Worm (Caenorhabditis elegans) whole organism, early embryonic: ENCODE results near the gene ced-8.
"Not testable (repeated sequence)": the region's sequence is repeated elsewhere in the genome, so short reads cannot be mapped to it uniquely, and the experiment has no call there.

Experiments used
- B0310.2 ChIP-seq: sonication (generic microtip); optimal IDR thresholded peaks from 2 replicates; lab custom pipeline; 2016; ENCODE audit warnings: mild to moderate bottlenecking, missing genetic modification characterization, missing compliant biosample characterization
- F13C5.2 ChIP-seq: sonication (generic microtip); optimal IDR thresholded peaks from 2 replicates; lab custom pipeline; 2017; ENCODE audit warnings: mild to moderate bottlenecking, missing genetic modification characterization, inconsistent platforms, missing compliant biosample characterization
- aly-1 ChIP-seq: sonication (generic microtip); optimal IDR thresholded peaks from 2 replicates; lab custom pipeline; 2016; ENCODE audit warnings: missing genetic modification characterization, missing compliant biosample characterization
- ama-1 ChIP-seq: fragments of 150-350 bp; optimal IDR thresholded peaks from 2 replicates; lab custom pipeline; 2014
- ceh-13 ChIP-seq: fragments of 200-800 bp; sonication (Bioruptor generic); optimal IDR thresholded peaks from 2 replicates; lab custom pipeline; 2018; ENCODE audit warnings: mild to moderate bottlenecking, missing genetic modification characterization, missing compliant biosample characterization
- ceh-36 ChIP-seq: sonication (generic microtip); optimal IDR thresholded peaks from 2 replicates; lab custom pipeline; 2016; ENCODE audit warnings: missing genetic modification characterization, inconsistent platforms, missing compliant biosample characterization
- ets-7 ChIP-seq: sonication (generic microtip); optimal IDR thresholded peaks from 2 replicates; lab custom pipeline; 2016; ENCODE audit warnings: missing genotype, missing genetic modification characterization, missing compliant biosample characterization
- flt-1 ChIP-seq: fragments of 200-800 bp; sonication (Bioruptor generic); IDR thresholded peaks from 2 replicates; pipeline ENCODE4 v1.3.6; 2022; ENCODE audit warnings: missing genetic modification characterization, missing compliant biosample characterization
- hmbx-1 ChIP-seq: sonication (generic microtip); optimal IDR thresholded peaks from 2 replicates; lab custom pipeline; 2016; ENCODE audit warnings: mild to moderate bottlenecking, missing genetic modification characterization, missing compliant biosample characterization
- hmg-4 ChIP-seq: fragments of 200-800 bp; sonication (Bioruptor generic); optimal IDR thresholded peaks from 2 replicates; lab custom pipeline; 2018; ENCODE audit warnings: mild to moderate bottlenecking, missing genetic modification characterization, missing compliant biosample characterization
- hnd-1 ChIP-seq: sonication (generic microtip); optimal IDR thresholded peaks from 2 replicates; lab custom pipeline; 2016; ENCODE audit warnings: missing genetic modification characterization, missing compliant biosample characterization
- pes-1 ChIP-seq: fragments of 200-800 bp; sonication (Bioruptor generic); IDR thresholded peaks from 2 replicates; pipeline ENCODE4 v1.3.6; 2022; ENCODE audit warnings: missing genetic modification reagents, missing genetic modification characterization, missing compliant biosample characterization
- scrt-1 ChIP-seq: fragments of 200-800 bp; sonication (Bioruptor generic); IDR thresholded peaks from 2 replicates; pipeline ENCODE4 v1.3.6; 2022; ENCODE audit warnings: missing genetic modification characterization, missing compliant biosample characterization
- sea-1 ChIP-seq: fragments of 200-800 bp; sonication (Bioruptor generic); conservative IDR thresholded peaks from 2 replicates; pipeline ENCODE4 v1.3.6; 2022; ENCODE audit warnings: missing genetic modification characterization, missing compliant biosample characterization
- tbx-11 ChIP-seq: fragments of 200-800 bp; sonication (Bioruptor generic); IDR thresholded peaks from 2 replicates; pipeline ENCODE4 v1.3.6; 2022; ENCODE audit warnings: missing genetic modification characterization, missing compliant biosample characterization
- tbx-37 ChIP-seq: fragments of 200-800 bp; sonication (Bioruptor generic); conservative IDR thresholded peaks from 2 replicates; pipeline ENCODE4 v1.3.6; 2022; ENCODE audit warnings: missing genetic modification reagents, missing genetic modification characterization, missing compliant biosample characterization
- tra-4 ChIP-seq: sonication (generic microtip); optimal IDR thresholded peaks from 2 replicates; lab custom pipeline; 2017; ENCODE audit warnings: missing genetic modification characterization, missing compliant biosample characterization

The ced-8 gene

ce11 chrX:8418382-8418781, 1.7 kb upstream of the ced-8 start, which contains the start of gene spp-13:
Gene spp-13 (minus strand): TSS chrX:8418524.
- peak; percentile 56 for TF ChIP-seq ama-1 (lab: Kevin White, UChicago)
- TF ChIP-seq tbx-37 (GFP tag; lab: Robert Waterston, UW), result no peak

DNA sequence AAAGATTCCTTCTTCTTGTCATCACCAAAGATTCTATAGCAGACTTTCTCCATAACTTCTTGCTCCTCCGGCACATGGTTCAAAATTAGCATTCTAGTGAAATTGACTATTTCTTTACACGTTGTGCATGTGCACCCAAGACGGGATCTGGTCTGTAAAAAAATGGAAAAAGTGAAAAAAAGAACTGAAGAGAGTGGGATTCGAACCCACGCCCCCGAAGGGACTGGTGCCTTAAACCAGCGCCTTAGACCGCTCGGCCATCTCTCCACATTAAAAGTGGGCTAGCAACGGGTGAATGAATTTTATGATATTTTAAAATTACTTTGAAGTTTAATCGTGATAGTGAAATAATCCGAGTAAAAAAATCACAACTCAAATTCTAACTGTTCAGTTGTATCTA, 1.0 kb upstream of the ced-8 start:
- TF ChIP-seq sea-1 (GFP tag; lab: Robert Waterston, UW), result no peak
- no peak for TF ChIP-seq ama-1 (lab: Kevin White, UChicago)
- TF ChIP-seq scrt-1 (GFP tag; lab: Robert Waterston, UW), result no peak
- TF ChIP-seq B0310.2 (tag; lab: Kevin White, UChicago), result no peak

DNA sequence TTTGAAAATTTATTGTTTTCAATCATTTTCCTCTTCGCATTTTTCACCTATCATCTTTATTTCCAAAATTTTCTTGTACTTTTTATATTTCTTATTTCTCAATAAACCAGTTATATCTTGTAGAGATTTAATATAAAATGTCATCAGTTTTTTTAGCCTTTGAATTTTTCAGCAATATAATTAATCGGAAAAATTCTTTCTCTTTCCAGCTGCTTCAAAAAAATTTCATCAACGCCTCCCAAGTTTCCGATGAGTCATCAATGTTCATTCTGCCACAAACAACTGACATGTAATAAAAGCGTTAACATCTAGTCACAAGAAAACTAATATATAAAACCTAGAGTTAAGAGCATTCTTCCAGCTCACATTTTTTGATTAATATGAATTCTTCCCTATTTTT, 3.6 kb downstream of the ced-8 start, which contains the start of gene F08F1.4:
TSS of gene F08F1.4 (plus strand) at position 301 of the 400 bp plus-strand sequence.
- TF ChIP-seq scrt-1 (GFP tag; lab: Robert Waterston, UW) (no peak), hnd-1 (tag; lab: Kevin White, UChicago) (no peak), ama-1 (lab: Kevin White, UChicago) (no peak), tbx-37 (GFP tag; lab: Robert Waterston, UW) (no peak), flt-1 (GFP tag; lab: Robert Waterston, UW) (no peak), ceh-36 (tag; lab: Kevin White, UChicago) (no peak), F13C5.2 (tag; lab: Kevin White, UChicago) (no peak), B0310.2 (tag; lab: Kevin White, UChicago) (no peak)

ce11 chrX:8410754-8411153, 6.0 kb downstream of the ced-8 start, which contains the start of gene F08F1.9:
Gene F08F1.9 (minus strand): TSS chrX:8410854.
- not testable (repeated sequence) for TF ChIP-seq flt-1 (GFP tag; lab: Robert Waterston, UW); ets-7 (tag; lab: Kevin White, UChicago); pes-1 (GFP tag; lab: Robert Waterston, UW)

- TF ChIP-seq scrt-1 (GFP tag; lab: Robert Waterston, UW) (no peak), hnd-1 (tag; lab: Kevin White, UChicago) (no peak), B0310.2 (tag; lab: Kevin White, UChicago) (no peak), ceh-36 (tag; lab: Kevin White, UChicago) (no peak), sea-1 (GFP tag; lab: Robert Waterston, UW) (no peak), pes-1 (GFP tag; lab: Robert Waterston, UW) (no peak), ceh-13 (no peak), aly-1 (no peak), tra-4 (no peak), ama-1 (lab: Kevin White, UChicago) (no peak), flt-1 (GFP tag; lab: Robert Waterston, UW) (no peak), tbx-11 (GFP tag; lab: Robert Waterston, UW) (no peak), tbx-37 (GFP tag; lab: Robert Waterston, UW) (no peak), hmg-4 (no peak), hmbx-1 (no peak), F13C5.2 (tag; lab: Kevin White, UChicago) (no peak), ets-7 (tag; lab: Kevin White, UChicago) (no peak)
Measured at ce11 chrX:8408267-8408666, 8.5 kb downstream of the ced-8 start, which contains the start of gene sulp-3. Gene sulp-3 (minus strand): TSS chrX:8408367.

DNA sequence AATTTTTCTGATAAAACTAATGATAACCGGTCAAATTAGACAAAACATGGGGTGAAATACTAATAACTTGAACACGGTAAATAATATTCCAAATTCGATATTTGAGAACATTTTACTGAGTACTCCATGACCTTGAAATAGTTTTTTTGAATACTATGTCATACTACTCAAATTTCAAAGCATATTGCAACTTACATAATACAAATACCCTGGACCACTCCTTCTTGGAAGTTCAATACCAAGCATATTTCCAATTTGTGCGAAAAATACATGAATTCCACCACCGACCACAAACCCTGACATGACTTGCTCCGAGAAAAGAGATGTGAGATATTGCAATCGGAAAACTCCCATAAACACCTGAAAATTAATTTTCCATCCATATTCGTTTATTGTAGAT, 9.9 kb downstream of the ced-8 start:
- no peak for TF ChIP-seq F13C5.2 (tag; lab: Kevin White, UChicago)
- TF ChIP-seq tbx-37 (GFP tag; lab: Robert Waterston, UW), result no peak
- no peak for TF ChIP-seq aly-1
- TF ChIP-seq pes-1 (GFP tag; lab: Robert Waterston, UW), result no peak
- TF ChIP-seq B0310.2 (tag; lab: Kevin White, UChicago), result no peak

ce11 chrX:8404308-8405085, 12.2 kb downstream of the ced-8 start:
- peak; percentile 98 for TF ChIP-seq aly-1
- TF ChIP-seq tbx-37 (GFP tag; lab: Robert Waterston, UW), result peak; percentile 97
- peak; percentile 98 for TF ChIP-seq scrt-1 (GFP tag; lab: Robert Waterston, UW)
- TF ChIP-seq pes-1 (GFP tag; lab: Robert Waterston, UW), result peak; percentile 97
- peak; percentile 99 for TF ChIP-seq hmg-4
- peak; percentile 91 for TF ChIP-seq ceh-36 (tag; lab: Kevin White, UChicago)
- peak; percentile 98 for TF ChIP-seq F13C5.2 (tag; lab: Kevin White, UChicago)
- TF ChIP-seq hnd-1 (tag; lab: Kevin White, UChicago), result peak; percentile 88
- peak; percentile 96 for TF ChIP-seq tbx-11 (GFP tag; lab: Robert Waterston, UW)
- TF ChIP-seq hmbx-1, result peak; percentile 87
- TF ChIP-seq sea-1 (GFP tag; lab: Robert Waterston, UW), result peak; percentile 99
- TF ChIP-seq flt-1 (GFP tag; lab: Robert Waterston, UW), result peak; percentile 97
- peak; percentile 85 for TF ChIP-seq tra-4
- TF ChIP-seq B0310.2 (tag; lab: Kevin White, UChicago), result peak; percentile 97
- TF ChIP-seq ceh-13, result peak; percentile 90
- TF ChIP-seq ets-7 (tag; lab: Kevin White, UChicago), result peak; percentile 93
- TF ChIP-seq ama-1 (lab: Kevin White, UChicago), result no peak

ce11 chrX:8394279-8394678, 22.4 kb downstream of the ced-8 start:
- TF ChIP-seq ama-1 (lab: Kevin White, UChicago) (no peak), pes-1 (GFP tag; lab: Robert Waterston, UW) (no peak), flt-1 (GFP tag; lab: Robert Waterston, UW) (no peak), hmg-4 (no peak), tbx-11 (GFP tag; lab: Robert Waterston, UW) (no peak)
